Fruit fly (Drosophila melanogaster) whole organism, embryonic: ENCODE data around the gene CG9114.

Source experiments
- Abd-B ChIP-seq: fragments of 200-800 bp; sonication (Bioruptor generic); optimal IDR thresholded peaks from 2 replicates; lab custom pipeline; 2018; ENCODE audit warnings: missing biosample characterization, mild to moderate bottlenecking, missing genetic modification characterization, moderate library complexity
- Blimp-1 ChIP-seq: fragments of 200-800 bp; sonication (Bioruptor generic); optimal IDR thresholded peaks from 3 replicates; lab custom pipeline; 2018; ENCODE audit warnings: missing biosample characterization, missing genetic modification characterization, mild to moderate bottlenecking, moderate library complexity, missing genetic modification reagents
- CG10366 ChIP-seq: fragments of 200-800 bp; sonication (Bioruptor generic); IDR thresholded peaks from 2 replicates; pipeline ENCODE4 v1.3.6; 2022; ENCODE audit warnings: missing biosample characterization, missing genetic modification characterization
- CG12104 ChIP-seq: fragments of 200-800 bp; sonication (Bioruptor generic); optimal IDR thresholded peaks from 3 replicates; lab custom pipeline; 2016; ENCODE audit warnings: missing biosample characterization, missing genetic modification characterization
- CG12155 ChIP-seq: fragments of 200-800 bp; sonication (Bioruptor generic); optimal IDR thresholded peaks from 3 replicates; lab custom pipeline; 2016; ENCODE audit warnings: missing biosample characterization, missing genetic modification characterization
- CG13123 ChIP-seq: fragments of 200-800 bp; sonication (Bioruptor generic); optimal IDR thresholded peaks from 2 replicates; lab custom pipeline; 2016; ENCODE audit warnings: missing biosample characterization, missing genetic modification characterization
- CG14710 ChIP-seq: fragments of 200-800 bp; sonication (Bioruptor generic); optimal IDR thresholded peaks from 3 replicates; lab custom pipeline; 2019; ENCODE audit warnings: missing biosample characterization, mild to moderate bottlenecking, missing genetic modification characterization, moderate library complexity
- CG15601 ChIP-seq: fragments of 200-800 bp; sonication (Bioruptor generic); optimal IDR thresholded peaks from 3 replicates; lab custom pipeline; 2019; ENCODE audit warnings: missing biosample characterization, mild to moderate bottlenecking, missing genetic modification characterization, moderate library complexity
- CG18262 ChIP-seq: fragments of 200-800 bp; optimal IDR thresholded peaks from 3 replicates; lab custom pipeline; 2019; ENCODE audit warnings: missing biosample characterization, mild to moderate bottlenecking, missing genetic modification characterization, moderate library complexity
- CG2116 ChIP-seq: fragments of 200-800 bp; sonication (Bioruptor generic); optimal IDR thresholded peaks from 3 replicates; lab custom pipeline; 2018; ENCODE audit warnings: missing biosample characterization, mild to moderate bottlenecking, missing genetic modification characterization
- CG2678 ChIP-seq: fragments of 200-800 bp; sonication (Bioruptor generic); optimal IDR thresholded peaks from 3 replicates; lab custom pipeline; 2019; ENCODE audit warnings: missing biosample characterization, mild to moderate bottlenecking, missing genetic modification characterization, moderate library complexity
- CG42726 ChIP-seq: fragments of 200-800 bp; sonication (Bioruptor generic); IDR thresholded peaks from 2 replicates; pipeline ENCODE4 v1.3.6; 2022; ENCODE audit warnings: missing biosample characterization, missing genetic modification characterization; ENCODE audit not compliant: partially characterized antibody
- CG6854 ChIP-seq: fragments of 200-800 bp; sonication (Bioruptor generic); optimal IDR thresholded peaks from 3 replicates; lab custom pipeline; 2017; ENCODE audit warnings: missing biosample characterization, mild to moderate bottlenecking, missing genetic modification characterization
- CG7839 ChIP-seq: fragments of 200-800 bp; sonication (Bioruptor generic); optimal IDR thresholded peaks from 3 replicates; lab custom pipeline; 2018; ENCODE audit warnings: missing biosample characterization, mild to moderate bottlenecking, missing genetic modification characterization, moderate library complexity
- CG7963 ChIP-seq: fragments of 200-800 bp; sonication (Bioruptor generic); IDR thresholded peaks from 3 replicates; pipeline ENCODE4 v1.3.6; 2022; ENCODE audit warnings: missing biosample characterization, missing genetic modification characterization; ENCODE audit not compliant: partially characterized antibody
- CG8359 ChIP-seq: fragments of 200-800 bp; sonication (Bioruptor generic); optimal IDR thresholded peaks from 2 replicates; lab custom pipeline; 2017; ENCODE audit warnings: missing biosample characterization, mild to moderate bottlenecking, missing genetic modification characterization, borderline replicate concordance
- CG8765 ChIP-seq: fragments of 200-800 bp; sonication (Bioruptor generic); IDR thresholded peaks from 2 replicates; pipeline ENCODE4 v1.3.6; 2022; ENCODE audit warnings: missing biosample characterization, missing genetic modification characterization
- CHES-1-like ChIP-seq: fragments of 200-800 bp; sonication (Bioruptor generic); optimal IDR thresholded peaks from 2 replicates; lab custom pipeline; 2016; ENCODE audit warnings: missing biosample characterization, missing genetic modification characterization
- Drgx ChIP-seq: fragments of 200-800 bp; sonication (Bioruptor generic); IDR thresholded peaks from 2 replicates; pipeline ENCODE4 v1.3.6; 2022; ENCODE audit warnings: missing biosample characterization, missing genetic modification characterization
- Ets97D ChIP-seq: fragments of 200-800 bp; sonication (Bioruptor generic); optimal IDR thresholded peaks from 3 replicates; lab custom pipeline; 2016; ENCODE audit warnings: missing biosample characterization, missing genetic modification characterization
- HHEX ChIP-seq: fragments of 200-800 bp; sonication (Bioruptor generic); optimal IDR thresholded peaks from 3 replicates; lab custom pipeline; 2017; ENCODE audit warnings: missing biosample characterization, mild to moderate bottlenecking, missing genetic modification characterization, missing genetic modification reagents
- Hmx ChIP-seq: fragments of 200-800 bp; sonication (Bioruptor generic); optimal IDR thresholded peaks from 2 replicates; lab custom pipeline; 2016; ENCODE audit warnings: missing biosample characterization, missing genetic modification characterization
- Kr ChIP-seq: fragments of 200-800 bp; sonication (Bioruptor generic); optimal IDR thresholded peaks from 2 replicates; lab custom pipeline; 2017; ENCODE audit warnings: missing biosample characterization, mild to moderate bottlenecking, missing genetic modification characterization
- Lpt ChIP-seq: fragments of >200 bp; optimal IDR thresholded peaks from 2 replicates; lab custom pipeline; 2018; ENCODE audit warnings: missing biosample characterization, missing genetic modification characterization
- MESR4 ChIP-seq: fragments of 200-800 bp; sonication (Bioruptor generic); optimal IDR thresholded peaks from 2 replicates; lab custom pipeline; 2018; ENCODE audit warnings: missing biosample characterization, mild to moderate bottlenecking, missing genetic modification characterization, moderate library complexity
- Meics ChIP-seq: fragments of 200-800 bp; sonication (Bioruptor generic); optimal IDR thresholded peaks from 2 replicates; lab custom pipeline; 2017; ENCODE audit warnings: missing biosample characterization, mild to moderate bottlenecking, missing genetic modification characterization
- Opbp ChIP-seq: fragments of 200-800 bp; sonication (Bioruptor generic); IDR thresholded peaks from 3 replicates; pipeline ENCODE4 v1.3.6; 2022; ENCODE audit warnings: missing biosample characterization, missing genetic modification characterization; ENCODE audit not compliant: partially characterized antibody
- Rfx ChIP-seq: fragments of 200-800 bp; sonication (Bioruptor generic); IDR thresholded peaks from 2 replicates; pipeline ENCODE4 v1.3.6; 2022; ENCODE audit warnings: missing biosample characterization, missing genetic modification characterization
- Rx ChIP-seq: fragments of 200-800 bp; sonication (Bioruptor generic); IDR thresholded peaks from 2 replicates; pipeline ENCODE4 v1.3.6; 2022; ENCODE audit warnings: missing biosample characterization, missing genetic modification characterization
- Sry-δ ChIP-seq: fragments of 200-800 bp; sonication (Bioruptor generic); optimal IDR thresholded peaks from 2 replicates; lab custom pipeline; 2016; ENCODE audit warnings: missing biosample characterization, missing genetic modification characterization
- Taf1 ChIP-seq: fragments of 200-800 bp; sonication (Bioruptor generic); IDR thresholded peaks from 2 replicates; pipeline ENCODE4 v1.3.6; 2022; ENCODE audit warnings: missing biosample characterization, missing genetic modification characterization
- Vsx1 ChIP-seq: fragments of 200-800 bp; sonication (Bioruptor generic); optimal IDR thresholded peaks from 2 replicates; lab custom pipeline; 2017; ENCODE audit warnings: missing biosample characterization, mild to moderate bottlenecking, missing genetic modification characterization, missing genetic modification reagents
- crol ChIP-seq: fragments of 200-800 bp; sonication (Bioruptor generic); IDR thresholded peaks from 2 replicates; pipeline ENCODE4 v1.3.6; 2022; ENCODE audit warnings: missing biosample characterization, missing genetic modification characterization
- exex ChIP-seq: fragments of 200-800 bp; sonication (Bioruptor generic); optimal IDR thresholded peaks from 4 replicates; lab custom pipeline; 2018; ENCODE audit warnings: missing biosample characterization, mild to moderate bottlenecking, missing genetic modification characterization, moderate library complexity
- eyg ChIP-seq: fragments of 200-800 bp; sonication (Bioruptor generic); optimal IDR thresholded peaks from 3 replicates; lab custom pipeline; 2016; ENCODE audit warnings: missing biosample characterization, missing genetic modification characterization
- fd3F ChIP-seq: fragments of 200-800 bp; sonication (Bioruptor generic); optimal IDR thresholded peaks from 2 replicates; lab custom pipeline; 2018; ENCODE audit warnings: missing biosample characterization, mild to moderate bottlenecking, missing genetic modification characterization, moderate library complexity
- h ChIP-seq: fragments of >200 bp; optimal IDR thresholded peaks from 2 replicates; lab custom pipeline; 2017
- hb ChIP-seq: fragments of 200-800 bp; sonication (Bioruptor generic); IDR thresholded peaks from 3 replicates; pipeline ENCODE4 v1.3.6; 2022; ENCODE audit warnings: missing biosample characterization, missing genetic modification characterization; ENCODE audit not compliant: partially characterized antibody
- insv ChIP-seq, 2 experiments: fragments of 200-800 bp; sonication (Bioruptor generic); optimal IDR thresholded peaks; 3 replicates each; lab custom pipeline; 2016 to 2018; ENCODE audit warnings: missing biosample characterization in 2 of 2, missing genetic modification characterization in 2 of 2
- inv ChIP-seq: fragments of 200-800 bp; sonication (Bioruptor generic); IDR thresholded peaks from 2 replicates; pipeline ENCODE4 v1.3.6; 2022; ENCODE audit warnings: missing biosample characterization, missing genetic modification characterization; ENCODE audit not compliant: partially characterized antibody
- kah ChIP-seq: fragments of 200-800 bp; sonication (Bioruptor generic); optimal IDR thresholded peaks from 2 replicates; lab custom pipeline; 2018; ENCODE audit warnings: missing biosample characterization, mild to moderate bottlenecking, missing genetic modification characterization
- lmd ChIP-seq: fragments of 200-800 bp; sonication (Bioruptor generic); IDR thresholded peaks from 2 replicates; pipeline ENCODE4 v1.3.6; 2022; ENCODE audit warnings: missing biosample characterization, missing genetic modification characterization
- nerfin-1 ChIP-seq: fragments of 200-800 bp; sonication (Bioruptor generic); optimal IDR thresholded peaks from 3 replicates; lab custom pipeline; 2019; ENCODE audit warnings: missing biosample characterization, mild to moderate bottlenecking, missing genetic modification characterization, moderate library complexity
- nerfin-2 ChIP-seq: fragments of 200-800 bp; sonication (Bioruptor generic); IDR thresholded peaks from 2 replicates; pipeline ENCODE4 v1.3.6; 2022; ENCODE audit warnings: missing biosample characterization, missing genetic modification characterization; ENCODE audit not compliant: partially characterized antibody
- oc ChIP-seq: fragments of 200-800 bp; sonication (Bioruptor generic); optimal IDR thresholded peaks from 2 replicates; lab custom pipeline; 2018; ENCODE audit warnings: missing biosample characterization, mild to moderate bottlenecking, missing genetic modification characterization, moderate library complexity
- run ChIP-seq: fragments of 200-800 bp; sonication (Bioruptor generic); optimal IDR thresholded peaks from 3 replicates; lab custom pipeline; 2018; ENCODE audit warnings: missing biosample characterization, mild to moderate bottlenecking, missing genetic modification characterization
- slou ChIP-seq: fragments of 200-800 bp; sonication (Bioruptor generic); optimal IDR thresholded peaks from 3 replicates; lab custom pipeline; 2016; ENCODE audit warnings: missing biosample characterization, missing genetic modification characterization
- tll ChIP-seq, 2 experiments: fragments of 200-800 bp in 1 of 2; fragments of >200 bp in 1 of 2; sonication (Bioruptor generic) in 1 of 2; optimal IDR thresholded peaks; 2 replicates each; lab custom pipeline; 2017 to 2019; ENCODE audit warnings: missing biosample characterization in 2 of 2, missing genetic modification characterization in 2 of 2, mild to moderate bottlenecking in 1 of 2, moderate library complexity in 1 of 2
- wdn ChIP-seq: fragments of 200-800 bp; sonication (Bioruptor generic); IDR thresholded peaks from 2 replicates; pipeline ENCODE4 v1.3.6; 2022; ENCODE audit warnings: missing biosample characterization, missing genetic modification characterization

CG9114 gene

dm6 chrX:15319699-15320482 is 13.1 kb downstream of the CG9114 start:
- TF ChIP-seq eyg (GFP tag; lab: Kevin White, UChicago) (no peak), CG12104 (GFP tag; lab: Kevin White, UChicago) (no peak), CG8359 (GFP tag; lab: Kevin White, UChicago) (no peak), CG7963 (GFP tag; lab: Robert Waterston, UW) (no peak), inv (GFP tag; lab: Robert Waterston, UW) (no peak), h (lab: Kevin White, UChicago) (no peak), Rx (GFP tag; lab: Robert Waterston, UW) (no peak), CG13123 (GFP tag; lab: Kevin White, UChicago) (no peak), CG8765 (no peak), Meics (GFP tag; lab: Kevin White, UChicago) (no peak), CG7839 (tag; lab: Kevin White, UChicago) (no peak), tll (GFP tag; optimal IDR thresholded peaks at IDR 0.05; lab: Kevin White, UChicago) (peak in 1 of 2 experiments; percentile 36), nerfin-1 (tag; lab: Kevin White, UChicago) (peak; percentile 35), slou (GFP tag; lab: Kevin White, UChicago) (no peak), CG14710 (tag; lab: Kevin White, UChicago) (peak; percentile 12), Rfx (GFP tag; lab: Robert Waterston, UW) (0 out of 2 replicates have a peak, but pooled peaks have one; percentile 19), Vsx1 (GFP tag; lab: Kevin White, UChicago) (no peak), kah (no peak), CG10366 (GFP tag; lab: Robert Waterston, UW) (no peak), CHES-1-like (GFP tag; lab: Kevin White, UChicago) (no peak), crol (GFP tag; lab: Robert Waterston, UW) (peak; percentile 97), CG15601 (tag; lab: Kevin White, UChicago) (peak; percentile 8), Drgx (GFP tag; lab: Robert Waterston, UW) (no peak), wdn (GFP tag; lab: Robert Waterston, UW) (no peak), Hmx (no peak), CG12155 (GFP tag; lab: Kevin White, UChicago) (no peak), lmd (no peak), CG2116 (GFP tag; lab: Kevin White, UChicago) (peak; percentile 15), insv (GFP tag; optimal IDR thresholded peaks at IDR 0.05; lab: Kevin White, UChicago) (peak in 1 of 2 experiments; percentile 48), Blimp-1 (no peak), Opbp (GFP tag; lab: Robert Waterston, UW) (peak; percentile 58; the same call in 2 of the 3 replicates), CG6854 (GFP tag; lab: Kevin White, UChicago) (no peak), run (no peak), CG2678 (tag; lab: Kevin White, UChicago) (peak; percentile 11), CG42726 (GFP tag; lab: Robert Waterston, UW) (no peak), Lpt (GFP tag; lab: Kevin White, UChicago) (no peak), Abd-B (GFP tag; lab: Kevin White, UChicago) (no peak), Taf1 (no peak), Kr (no peak), CG18262 (no peak), fd3F (GFP tag; lab: Kevin White, UChicago) (no peak), Sry-δ (peak; percentile 50), MESR4 (GFP tag; lab: Kevin White, UChicago) (peak; percentile 24), hb (GFP tag; lab: Robert Waterston, UW) (no peak), nerfin-2 (GFP tag; lab: Robert Waterston, UW) (no peak), oc (tag; lab: Kevin White, UChicago) (no peak), exex (peak; percentile 20), Ets97D (GFP tag; lab: Kevin White, UChicago) (peak; percentile 2), HHEX (GFP tag; lab: Kevin White, UChicago) (no peak)
